Worm (Caenorhabditis elegans) whole organism, late embryonic: ENCODE results near the gene knl-3.

ENCODE experiments used
- hlh-8 ChIP-seq: sonication (generic microtip); optimal IDR thresholded peaks from 2 replicates; lab custom pipeline; 2016; ENCODE audit warnings: missing genotype, missing genetic modification characterization, missing compliant biosample characterization
- pha-2 ChIP-seq: sonication (generic microtip); optimal IDR thresholded peaks from 2 replicates; lab custom pipeline; 2017; ENCODE audit warnings: mild to moderate bottlenecking, missing genetic modification characterization, missing compliant biosample characterization
- pha-4 ChIP-seq: fragments of 150-350 bp; optimal IDR thresholded peaks from 2 replicates; lab custom pipeline; 2018; ENCODE audit warnings: missing biosample characterization, missing genetic modification reagents, missing genetic modification characterization
- unc-42 ChIP-seq: sonication (generic microtip); optimal IDR thresholded peaks from 2 replicates; lab custom pipeline; 2016; ENCODE audit warnings: missing genotype, missing genetic modification characterization, missing compliant biosample characterization

DNA sequence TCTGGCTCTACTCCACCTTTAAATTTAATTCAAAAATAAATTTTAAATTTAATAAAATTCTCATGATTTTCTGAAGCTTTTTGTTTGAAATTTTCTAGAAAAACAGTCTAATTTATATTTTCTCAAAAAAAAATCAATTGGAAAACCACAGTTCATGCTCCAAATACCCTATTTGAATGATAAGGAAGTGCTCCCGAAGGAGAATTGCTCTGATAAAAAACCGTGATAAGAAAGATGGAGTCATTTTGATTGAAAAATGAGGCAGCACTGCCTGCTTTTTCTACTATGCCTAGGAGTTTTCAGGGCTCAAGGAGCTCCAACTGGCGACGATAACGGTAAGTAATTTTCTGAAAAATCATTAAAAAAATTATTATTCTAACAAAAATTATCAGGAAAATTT lies 23.0 kb upstream of the knl-3 start, which contains the start of gene T10B5.7:
- no peak for TF ChIP-seq unc-42
- TF ChIP-seq pha-4 (tag; lab: Kevin White, UChicago) = no peak
- TF ChIP-seq hlh-8 (tag; lab: Kevin White, UChicago) = no peak
- no peak for TF ChIP-seq pha-2 (tag; lab: Kevin White, UChicago)
